Worm (Caenorhabditis elegans): ENCODE measurements around the gene sss-1.
"Not testable (repeated sequence)": the region's sequence is repeated elsewhere in the genome, so short reads cannot be mapped to it uniquely, and the experiment has no call there.

Gene sss-1

ce11 chrIV:9893649-9894048 is at the start of gene sss-1:
sss-1 (minus strand) TSS chrIV:9893749.
- TF ChIP-seq F10E7.11 (tag; optimal IDR thresholded peaks at IDR 0.05); D2030.7 (GFP tag; IDR thresholded peaks at IDR 0.05); somi-1 (GFP tag; optimal IDR thresholded peaks at IDR 0.05): not testable (repeated sequence)

- TF ChIP-seq Y53F4B.3 (GFP tag; IDR thresholded peaks at IDR 0.05) (no peak), madf-3 (GFP tag; IDR thresholded peaks at IDR 0.05) (0 out of 2 replicates have a peak, but pooled peaks have one; percentile 15)
These were observed 49.7 kb upstream of the sss-1 start for ce11 chrIV:9943214-9943613.

- TF ChIP-seq hlh-26 (GFP tag; conservative IDR thresholded peaks at IDR 0.05) (no peak), ceh-58 (GFP tag; IDR thresholded peaks at IDR 0.05) (no peak), let-526 (GFP tag; IDR thresholded peaks at IDR 0.05) (no peak), unc-130 (GFP tag; optimal IDR thresholded peaks at IDR 0.05) (no peak)
These were observed 40.0 kb upstream of the sss-1 start, which contains the start of gene spe-29 for ce11 chrIV:9933580-9933979. spe-29 (plus strand) TSS chrIV:9933880.

ce11 chrIV:9932055-9932454 is 38.5 kb upstream of the sss-1 start, which contains the start of the genes trmt-10A and F25H8.2:
trmt-10A (minus strand) TSS chrIV:9932213.
F25H8.2 (plus strand) TSS chrIV:9932235.
- no peak for TF ChIP-seq let-526 (GFP tag; IDR thresholded peaks at IDR 0.05)
- TF ChIP-seq ztf-22 (GFP tag; optimal IDR thresholded peaks at IDR 0.05): no peak
- TF ChIP-seq snpc-3.4 (tag; optimal IDR thresholded peaks at IDR 0.05): no peak
- TF ChIP-seq attf-3 (GFP tag; conservative IDR thresholded peaks at IDR 0.05): peak; percentile 76
- no peak for TF ChIP-seq K12H6.12 (tag; optimal IDR thresholded peaks at IDR 0.05)
- no peak for TF ChIP-seq ztf-28 (GFP tag; IDR thresholded peaks at IDR 0.05)
- TF ChIP-seq mcd-1 (GFP tag; IDR thresholded peaks at IDR 0.05): peak; percentile 70
- TF ChIP-seq mes-4 (tag; optimal IDR thresholded peaks at IDR 0.05): no peak
- no peak for TF ChIP-seq F52B5.7 (tag; optimal IDR thresholded peaks at IDR 0.05)
- no peak for TF ChIP-seq zfh-2 (GFP tag; conservative IDR thresholded peaks at IDR 0.05)
- no peak for TF ChIP-seq aptf-3 (GFP tag; IDR thresholded peaks at IDR 0.05)
- TF ChIP-seq F23B12.7 (tag; optimal IDR thresholded peaks at IDR 0.05; ENCODE audit: insufficient read depth): no peak
- TF ChIP-seq F57A8.1 (GFP tag; optimal IDR thresholded peaks at IDR 0.05): no peak
- no peak for TF ChIP-seq him-1 (tag; optimal IDR thresholded peaks at IDR 0.05)
- TF ChIP-seq unc-62 (GFP tag; optimal IDR thresholded peaks at IDR 0.05): no peak
- TF ChIP-seq nhr-27 (tag; optimal IDR thresholded peaks at IDR 0.05): no peak
- TF ChIP-seq attf-5 (GFP tag; optimal IDR thresholded peaks at IDR 0.05): peak; percentile 54
- no peak for TF ChIP-seq mel-28 (tag; optimal IDR thresholded peaks at IDR 0.05; ENCODE audit: borderline replicate concordance)
- TF ChIP-seq nhr-179 (tag; optimal IDR thresholded peaks at IDR 0.05): no peak
- no peak for TF ChIP-seq ztf-3 (GFP tag; optimal IDR thresholded peaks at IDR 0.05)
- TF ChIP-seq hrde-1 (tag; optimal IDR thresholded peaks at IDR 0.05; ENCODE audit: borderline replicate concordance): no peak

- TF ChIP-seq B0261.1 (tag; optimal IDR thresholded peaks at IDR 0.05) (no peak), K12H6.12 (tag; optimal IDR thresholded peaks at IDR 0.05) (peak; percentile 25)
These were observed 34.8 kb upstream of the sss-1 start, which contains the start of gene dur-1 for ce11 chrIV:9928180-9928896. dur-1 (minus strand) TSS chrIV:9928230.

All from whole organism, young adult.